Fruit fly (Drosophila melanogaster) whole organism, embryonic: Measurements from ENCODE around the gene eya.
A peak's percentile ranks its signal among the peaks of the same experiment; 100 is the strongest.

Source experiments
- Atf-2 ChIP-seq: fragments of 200-800 bp; sonication (Bioruptor generic); optimal IDR thresholded peaks from 2 replicates; lab custom pipeline; 2016; ENCODE audit warnings: missing biosample characterization, missing genetic modification characterization
- CG10321 ChIP-seq: fragments of 200-800 bp; sonication (Bioruptor generic); IDR thresholded peaks from 2 replicates; pipeline ENCODE4 v1.3.6; 2022; ENCODE audit warnings: missing biosample characterization, missing genetic modification characterization
- CG10979 ChIP-seq: fragments of 200-800 bp; sonication (Bioruptor generic); optimal IDR thresholded peaks from 2 replicates; lab custom pipeline; 2018; ENCODE audit warnings: missing biosample characterization, mild to moderate bottlenecking, missing genetic modification characterization, moderate library complexity
- CG13424 ChIP-seq: fragments of 200-800 bp; sonication (Bioruptor generic); optimal IDR thresholded peaks from 2 replicates; lab custom pipeline; 2019; ENCODE audit warnings: missing biosample characterization, mild to moderate bottlenecking, missing genetic modification characterization, moderate library complexity
- CG1529 ChIP-seq: fragments of 200-800 bp; sonication (Bioruptor generic); optimal IDR thresholded peaks from 3 replicates; lab custom pipeline; 2018; ENCODE audit warnings: missing biosample characterization, missing genetic modification characterization
- CG16813 ChIP-seq: fragments of 200-800 bp; sonication (Bioruptor generic); IDR thresholded peaks from 3 replicates; pipeline ENCODE4 v1.3.6; 2022; ENCODE audit warnings: missing biosample characterization, missing genetic modification characterization; ENCODE audit not compliant: partially characterized antibody
- CG18011 ChIP-seq: fragments of 200-800 bp; sonication (Bioruptor generic); optimal IDR thresholded peaks from 2 replicates; lab custom pipeline; 2017; ENCODE audit warnings: missing biosample characterization, missing genetic modification characterization, mild to moderate bottlenecking, moderate library complexity, missing genotype
- CG2120 ChIP-seq: fragments of 200-800 bp; sonication (Bioruptor generic); optimal IDR thresholded peaks from 3 replicates; lab custom pipeline; 2016; ENCODE audit warnings: missing biosample characterization, missing genetic modification characterization
- CG2199 ChIP-seq: fragments of 200-800 bp; sonication (Bioruptor generic); IDR thresholded peaks from 3 replicates; pipeline ENCODE4 v1.3.6; 2022; ENCODE audit warnings: missing biosample characterization, missing genetic modification characterization
- CG2202 ChIP-seq: fragments of 200-800 bp; sonication (Bioruptor generic); optimal IDR thresholded peaks from 2 replicates; lab custom pipeline; 2018; ENCODE audit warnings: missing biosample characterization, mild to moderate bottlenecking, missing genetic modification characterization
- CG2875 ChIP-seq: fragments of 200-800 bp; sonication (Bioruptor generic); optimal IDR thresholded peaks from 2 replicates; lab custom pipeline; 2017; ENCODE audit warnings: missing biosample characterization, mild to moderate bottlenecking, missing genetic modification characterization, missing genetic modification reagents
- CG30403 ChIP-seq: fragments of 200-800 bp; sonication (Bioruptor generic); optimal IDR thresholded peaks from 3 replicates; lab custom pipeline; 2016; ENCODE audit warnings: missing biosample characterization, missing genetic modification characterization
- CG30431 ChIP-seq: fragments of 200-800 bp; sonication (Bioruptor generic); optimal IDR thresholded peaks from 2 replicates; lab custom pipeline; 2017; ENCODE audit warnings: missing biosample characterization, missing genetic modification characterization
- CG6272 ChIP-seq: fragments of 200-800 bp; sonication (Bioruptor generic); IDR thresholded peaks from 2 replicates; pipeline ENCODE4 v1.3.6; 2022; ENCODE audit warnings: missing biosample characterization, missing genetic modification characterization
- CG7963 ChIP-seq: fragments of 200-800 bp; sonication (Bioruptor generic); IDR thresholded peaks from 3 replicates; pipeline ENCODE4 v1.3.6; 2022; ENCODE audit warnings: missing biosample characterization, missing genetic modification characterization; ENCODE audit not compliant: partially characterized antibody
- CG9609 ChIP-seq: fragments of 200-800 bp; sonication (Bioruptor generic); optimal IDR thresholded peaks from 3 replicates; lab custom pipeline; 2016; ENCODE audit warnings: missing biosample characterization, missing genetic modification characterization
- CTCF ChIP-seq: fragments of 200-800 bp; sonication (Bioruptor generic); optimal IDR thresholded peaks from 2 replicates; lab custom pipeline; 2017; ENCODE audit warnings: missing biosample characterization, mild to moderate bottlenecking, missing genetic modification characterization, moderate library complexity
- Drgx ChIP-seq: fragments of 200-800 bp; sonication (Bioruptor generic); IDR thresholded peaks from 2 replicates; pipeline ENCODE4 v1.3.6; 2022; ENCODE audit warnings: missing biosample characterization, missing genetic modification characterization
- Fer2 ChIP-seq: fragments of 200-800 bp; sonication (Bioruptor generic); optimal IDR thresholded peaks from 2 replicates; lab custom pipeline; 2018; ENCODE audit warnings: missing biosample characterization, mild to moderate bottlenecking, missing genetic modification characterization, moderate library complexity
- GATAe ChIP-seq: fragments of 200-800 bp; sonication (Bioruptor generic); conservative IDR thresholded peaks from 2 replicates; pipeline ENCODE4 v1.3.6; 2022; ENCODE audit warnings: missing biosample characterization, missing genetic modification characterization
- H15 ChIP-seq: fragments of 200-800 bp; sonication (Bioruptor generic); IDR thresholded peaks from 3 replicates; pipeline ENCODE4 v1.3.6; 2022; ENCODE audit warnings: missing biosample characterization, missing genetic modification characterization
- MBD-R2 ChIP-seq: fragments of 200-800 bp; sonication (Bioruptor generic); IDR thresholded peaks from 2 replicates; pipeline ENCODE4 v1.3.6; 2022; ENCODE audit warnings: missing biosample characterization, missing genetic modification characterization
- Nf-YB ChIP-seq: fragments of 200-800 bp; sonication (Bioruptor generic); optimal IDR thresholded peaks from 3 replicates; lab custom pipeline; 2019; ENCODE audit warnings: missing biosample characterization, mild to moderate bottlenecking, missing genetic modification characterization, moderate library complexity
- PHDP ChIP-seq: fragments of 200-800 bp; sonication (Bioruptor generic); optimal IDR thresholded peaks from 3 replicates; lab custom pipeline; 2018; ENCODE audit warnings: missing biosample characterization, mild to moderate bottlenecking, missing genetic modification characterization, moderate library complexity
- Pdp1 ChIP-seq, 2 experiments: fragments of 200-800 bp; sonication (Bioruptor generic); optimal IDR thresholded peaks; 3 replicates each; lab custom pipeline; 2016; ENCODE audit warnings: missing biosample characterization in 2 of 2, missing genetic modification characterization in 2 of 2, mild to moderate bottlenecking in 1 of 2, moderate library complexity in 1 of 2
- Sox100B ChIP-seq: fragments of 200-800 bp; sonication (Bioruptor generic); optimal IDR thresholded peaks from 3 replicates; lab custom pipeline; 2018; ENCODE audit warnings: missing biosample characterization, mild to moderate bottlenecking, missing genetic modification characterization
- ash1 ChIP-seq: fragments of 200-800 bp; sonication (Bioruptor generic); optimal IDR thresholded peaks from 2 replicates; lab custom pipeline; 2018; ENCODE audit warnings: missing biosample characterization, mild to moderate bottlenecking, missing genetic modification characterization
- bcd ChIP-seq: fragments of 200-800 bp; sonication (Bioruptor generic); optimal IDR thresholded peaks from 2 replicates; lab custom pipeline; 2017; ENCODE audit warnings: missing biosample characterization, mild to moderate bottlenecking, missing genetic modification characterization
- bigmax ChIP-seq: fragments of 200-800 bp; sonication (Bioruptor generic); optimal IDR thresholded peaks from 2 replicates; lab custom pipeline; 2018; ENCODE audit warnings: missing biosample characterization, mild to moderate bottlenecking, missing genetic modification characterization
- bsh ChIP-seq, 2 experiments: fragments of 200-800 bp; sonication (Bioruptor generic); optimal IDR thresholded peaks; 2 replicates each; lab custom pipeline; 2017 to 2018; ENCODE audit warnings: mild to moderate bottlenecking in 2 of 2, missing biosample characterization in 2 of 2, missing genetic modification characterization in 2 of 2, moderate library complexity in 1 of 2
- cg ChIP-seq: fragments of 200-800 bp; sonication (Bioruptor generic); optimal IDR thresholded peaks from 3 replicates; lab custom pipeline; 2019; ENCODE audit warnings: missing biosample characterization, mild to moderate bottlenecking, missing genetic modification characterization, moderate library complexity
- crol ChIP-seq: fragments of 200-800 bp; sonication (Bioruptor generic); IDR thresholded peaks from 2 replicates; pipeline ENCODE4 v1.3.6; 2022; ENCODE audit warnings: missing biosample characterization, missing genetic modification characterization
- esg ChIP-seq: fragments of 200-800 bp; sonication (Bioruptor generic); conservative IDR thresholded peaks from 2 replicates; pipeline ENCODE4 v1.3.6; 2022; ENCODE audit warnings: missing biosample characterization, missing genetic modification characterization
- exex ChIP-seq: fragments of 200-800 bp; sonication (Bioruptor generic); optimal IDR thresholded peaks from 4 replicates; lab custom pipeline; 2018; ENCODE audit warnings: missing biosample characterization, mild to moderate bottlenecking, missing genetic modification characterization, moderate library complexity
- fru ChIP-seq: fragments of >200 bp; optimal IDR thresholded peaks from 2 replicates; lab custom pipeline; 2017
- fu2 ChIP-seq: fragments of 200-800 bp; sonication (Bioruptor generic); optimal IDR thresholded peaks from 2 replicates; lab custom pipeline; 2016; ENCODE audit warnings: missing biosample characterization, missing genetic modification characterization
- ham ChIP-seq: fragments of 200-800 bp; sonication (Bioruptor generic); IDR thresholded peaks from 2 replicates; pipeline ENCODE4 v1.3.6; 2022; ENCODE audit warnings: missing biosample characterization, missing genetic modification characterization
- ind ChIP-seq: fragments of 200-800 bp; sonication (Bioruptor generic); optimal IDR thresholded peaks from 3 replicates; lab custom pipeline; 2016; ENCODE audit warnings: missing biosample characterization, missing genetic modification characterization
- klu ChIP-seq: fragments of 200-800 bp; sonication (Bioruptor generic); IDR thresholded peaks from 2 replicates; pipeline ENCODE4 v1.3.6; 2022; ENCODE audit warnings: missing biosample characterization, missing genetic modification characterization
- nmo ChIP-seq: fragments of 200-800 bp; sonication (Bioruptor generic); optimal IDR thresholded peaks from 2 replicates; lab custom pipeline; 2018; ENCODE audit warnings: missing biosample characterization, mild to moderate bottlenecking, missing genetic modification characterization, moderate library complexity
- pita ChIP-seq: fragments of 200-800 bp; sonication (Bioruptor generic); optimal IDR thresholded peaks from 2 replicates; lab custom pipeline; 2017; ENCODE audit warnings: missing biosample characterization, mild to moderate bottlenecking, missing genetic modification characterization
- pros ChIP-seq: fragments of 200-800 bp; sonication (Bioruptor generic); optimal IDR thresholded peaks from 3 replicates; lab custom pipeline; 2019; ENCODE audit warnings: missing biosample characterization, mild to moderate bottlenecking, missing genetic modification characterization, moderate library complexity
- psq ChIP-seq: fragments of 200-800 bp; sonication (Bioruptor generic); optimal IDR thresholded peaks from 2 replicates; lab custom pipeline; 2017; ENCODE audit warnings: missing biosample characterization, missing genetic modification characterization
- pzg ChIP-seq: fragments of 200-800 bp; sonication (Bioruptor generic); optimal IDR thresholded peaks from 3 replicates; lab custom pipeline; 2018; ENCODE audit warnings: missing biosample characterization, mild to moderate bottlenecking, missing genetic modification characterization, moderate library complexity
- schlank ChIP-seq: fragments of 200-800 bp; sonication (Bioruptor generic); optimal IDR thresholded peaks from 2 replicates; lab custom pipeline; 2018; ENCODE audit warnings: missing biosample characterization, mild to moderate bottlenecking, missing genetic modification characterization
- seq ChIP-seq: fragments of 200-800 bp; sonication (Bioruptor generic); IDR thresholded peaks from 2 replicates; pipeline ENCODE4 v1.3.6; 2022; ENCODE audit warnings: missing biosample characterization, missing genetic modification characterization
- slp2 ChIP-seq: fragments of 200-800 bp; sonication (Bioruptor generic); optimal IDR thresholded peaks from 2 replicates; lab custom pipeline; 2016; ENCODE audit warnings: missing biosample characterization, missing genetic modification characterization
- tgo ChIP-seq: fragments of 200-800 bp; sonication (Bioruptor generic); IDR thresholded peaks from 3 replicates; pipeline ENCODE4 v1.3.6; 2022; ENCODE audit warnings: missing biosample characterization, missing genetic modification characterization
- tin ChIP-seq: fragments of 200-800 bp; sonication (Bioruptor generic); optimal IDR thresholded peaks from 3 replicates; lab custom pipeline; 2016; ENCODE audit warnings: missing biosample characterization, missing genetic modification characterization

eya gene

DNA sequence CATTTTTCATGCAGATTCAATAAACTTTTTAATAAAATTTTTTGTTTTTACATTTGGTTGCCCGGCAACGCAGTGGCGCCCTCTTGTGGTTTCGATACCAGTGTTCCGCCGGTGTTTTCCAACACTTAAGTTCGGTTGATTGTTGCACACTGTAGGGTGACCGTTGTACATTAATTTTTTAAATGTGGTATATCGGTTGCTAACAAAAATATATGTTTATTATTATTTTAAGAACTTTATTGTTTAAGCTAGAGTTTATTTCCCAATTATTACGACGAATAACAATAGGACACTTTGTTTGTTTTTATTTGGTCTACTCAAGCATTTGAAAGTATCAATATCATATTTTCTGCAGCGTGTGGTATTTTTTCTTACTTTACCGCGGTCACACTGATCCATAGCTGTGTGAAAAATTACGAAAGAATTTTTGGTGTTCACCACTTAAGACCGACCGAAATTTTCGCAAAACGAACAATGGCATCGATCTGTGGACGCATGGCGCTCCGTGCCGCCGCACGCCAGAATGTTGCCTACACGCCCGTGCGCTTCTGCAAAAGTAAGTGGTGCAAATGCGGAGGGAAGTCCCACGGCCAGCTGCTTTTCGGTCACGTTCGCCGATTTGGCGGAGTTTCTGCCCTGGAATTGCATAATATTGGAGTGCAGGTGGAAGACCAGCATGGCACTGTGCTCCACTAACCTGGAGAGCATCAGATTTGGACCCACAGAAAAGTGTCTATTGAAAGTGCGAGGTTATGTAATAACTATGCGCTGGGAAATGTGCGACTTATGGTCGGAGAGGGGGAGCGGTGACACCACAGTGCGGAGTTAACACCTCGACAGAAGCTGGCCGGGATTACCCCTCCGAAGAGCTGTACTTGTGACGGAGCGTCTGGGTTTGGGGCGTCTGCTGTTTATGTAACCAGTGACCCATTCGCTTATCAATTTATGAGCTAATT, 10.9 kb upstream of the eya start, which contains the start of the genes IFT52 and COX5B:
Gene IFT52 (minus strand): TSS at position 74 of the 956 bp plus-strand sequence.
Gene COX5B (plus strand): TSS at position 372 of the 956 bp plus-strand sequence.
- TF ChIP-seq CTCF (GFP tag; lab: Kevin White, UChicago) (peak; percentile 96), Pdp1 (GFP tag; optimal IDR thresholded peaks at IDR 0.05; lab: Kevin White, UChicago) (peak; percentile 62 to 98), CG13424 (tag; lab: Kevin White, UChicago) (no peak), PHDP (tag; lab: Kevin White, UChicago) (no peak), Sox100B (GFP tag; lab: Kevin White, UChicago) (peak; percentile 25), ind (GFP tag; lab: Kevin White, UChicago) (peak; percentile 82), schlank (tag; lab: Kevin White, UChicago) (no peak), CG2120 (GFP tag; lab: Kevin White, UChicago) (peak; percentile 2), crol (GFP tag; lab: Robert Waterston, UW) (peak; percentile 86), GATAe (no peak), pzg (GFP tag; lab: Kevin White, UChicago) (peak; percentile 90), Fer2 (peak; percentile 47), psq (GFP tag; lab: Kevin White, UChicago) (peak; percentile 2), CG2875 (GFP tag; lab: Kevin White, UChicago) (no peak), fu2 (GFP tag; lab: Kevin White, UChicago) (no peak), CG1529 (no peak), pros (GFP tag; lab: Kevin White, UChicago) (no peak), Atf-2 (GFP tag; lab: Kevin White, UChicago) (peak; percentile 51), CG6272 (peak; percentile 42; the same call in 1 of the 2 replicates), bcd (peak; percentile 69), ham (GFP tag; lab: Robert Waterston, UW) (no peak), seq (GFP tag; lab: Robert Waterston, UW) (no peak), tin (GFP tag; lab: Kevin White, UChicago) (peak; percentile 84), CG16813 (GFP tag; lab: Robert Waterston, UW) (peak; percentile 44), fru (lab: Kevin White, UChicago) (no peak), cg (GFP tag; lab: Kevin White, UChicago) (no peak), klu (GFP tag; lab: Robert Waterston, UW) (peak; percentile 37; the same call in 1 of the 2 replicates), Nf-YB (GFP tag; lab: Kevin White, UChicago) (no peak), esg (no peak), CG30403 (GFP tag; lab: Kevin White, UChicago) (peak; percentile 27), CG10321 (GFP tag; lab: Robert Waterston, UW) (no peak), CG7963 (GFP tag; lab: Robert Waterston, UW) (no peak), CG10979 (peak; percentile 36), CG2199 (0 out of 3 replicates have a peak, but pooled peaks have one; percentile 15), CG9609 (GFP tag; lab: Kevin White, UChicago) (no peak), H15 (GFP tag; lab: Robert Waterston, UW) (peak; percentile 68; the same call in 1 of the 3 replicates), ash1 (GFP tag; lab: Kevin White, UChicago) (peak; percentile 53), tgo (GFP tag; lab: Robert Waterston, UW) (peak; percentile 42; the same call in 1 of the 3 replicates), CG30431 (peak; percentile 45), bsh (GFP tag; optimal IDR thresholded peaks at IDR 0.05; lab: Kevin White, UChicago) (peak in 1 of 2 experiments; percentile 40), exex (tag; lab: Kevin White, UChicago) (peak; percentile 7), CG18011 (GFP tag; lab: Kevin White, UChicago) (peak; percentile 19), bigmax (GFP tag; lab: Kevin White, UChicago) (peak; percentile 85), MBD-R2 (peak; percentile 65), nmo (GFP tag; lab: Kevin White, UChicago) (peak; percentile 72), Drgx (GFP tag; lab: Robert Waterston, UW) (no peak), slp2 (peak; percentile 49), pita (no peak), CG2202 (tag; lab: Kevin White, UChicago) (no peak)
